Worm (Caenorhabditis elegans) whole organism, young adult: ENCODE data around the gene Y39F10A.1.

ENCODE experiments used
- F37B4.10 ChIP-seq: fragments of 200-800 bp; sonication (Bioruptor generic); IDR thresholded peaks from 2 replicates; pipeline ENCODE4 v1.3.6; 2022; ENCODE audit warnings: missing genetic modification characterization, missing compliant biosample characterization
- F49E8.2 ChIP-seq: sonication (generic microtip); optimal IDR thresholded peaks from 3 replicates; lab custom pipeline; 2017; ENCODE audit warnings: missing genetic modification characterization, mild to moderate bottlenecking, missing compliant biosample characterization, antibody characterized with exemption, moderate library complexity; ENCODE audit not compliant: insufficient read depth
- ama-1 ChIP-seq, 3 experiments: fragments of 150-350 bp in 1 of 3; sonication (generic microtip) in 2 of 3; optimal IDR thresholded peaks; 2 replicates each; lab custom pipeline; 2014 to 2018; ENCODE audit warnings: missing biosample characterization in 2 of 3, missing genetic modification characterization in 2 of 3, missing genetic modification reagents in 2 of 3
- attf-5 ChIP-seq: fragments of 200-800 bp; sonication (Bioruptor generic); optimal IDR thresholded peaks from 2 replicates; lab custom pipeline; 2018; ENCODE audit warnings: mild to moderate bottlenecking, missing genetic modification characterization, missing compliant biosample characterization
- bed-2 ChIP-seq: fragments of 200-800 bp; sonication (Bioruptor generic); IDR thresholded peaks from 2 replicates; pipeline ENCODE4 v1.3.6; 2022; ENCODE audit warnings: missing genetic modification reagents, missing genetic modification characterization, missing compliant biosample characterization
- lag-1 ChIP-seq: fragments of 200-800 bp; sonication (Bioruptor generic); IDR thresholded peaks from 2 replicates; pipeline ENCODE4 v1.3.6; 2022; ENCODE audit warnings: missing genetic modification reagents, missing genetic modification characterization, missing compliant biosample characterization
- lsl-1 ChIP-seq: fragments of 200-800 bp; sonication (Bioruptor generic); optimal IDR thresholded peaks from 2 replicates; lab custom pipeline; 2018; ENCODE audit warnings: mild to moderate bottlenecking, missing genetic modification characterization, moderate library complexity, missing compliant biosample characterization
- madf-10 ChIP-seq: sonication (generic microtip); optimal IDR thresholded peaks from 2 replicates; lab custom pipeline; 2016; ENCODE audit warnings: mild to moderate bottlenecking, missing genetic modification characterization, missing compliant biosample characterization
- rcor-1 ChIP-seq: fragments of 200-800 bp; sonication (Bioruptor generic); IDR thresholded peaks from 2 replicates; pipeline ENCODE4 v1.3.6; 2022; ENCODE audit warnings: missing genetic modification reagents, missing genetic modification characterization, missing compliant biosample characterization
- snpc-4 ChIP-seq, 5 experiments: fragments of 150-350 bp in 1 of 5; sonication (generic microtip) in 4 of 5; optimal IDR thresholded peaks; 2 replicates each; lab custom pipeline; 2014 to 2018; ENCODE audit warnings: missing genetic modification characterization in 5 of 5, missing biosample characterization in 3 of 5, antibody characterized with exemption in 2 of 5, mild to moderate bottlenecking in 2 of 5, missing compliant biosample characterization in 2 of 5, missing genotype in 2 of 5, moderate library complexity in 2 of 5, missing genetic modification reagents in 1 of 5

- TF ChIP-seq lag-1 (no peak), lsl-1 (GFP tag; lab: Kevin White, UChicago) (no peak), bed-2 (GFP tag; lab: Robert Waterston, UW) (no peak), snpc-4 (GFP tag; optimal IDR thresholded peaks at IDR 0.05; lab: Kevin White, UChicago) (no peak), snpc-4 (tag; optimal IDR thresholded peaks at IDR 0.05; lab: Kevin White, UChicago) (no peak), attf-5 (GFP tag; lab: Kevin White, UChicago) (no peak), F49E8.2 (tag; lab: Kevin White, UChicago) (no peak), F37B4.10 (GFP tag; lab: Robert Waterston, UW) (no peak), madf-10 (tag; lab: Kevin White, UChicago) (no peak), ama-1 (optimal IDR thresholded peaks at IDR 0.05; lab: Kevin White, UChicago) (no peak), ama-1 (GFP tag; optimal IDR thresholded peaks at IDR 0.05; lab: Kevin White, UChicago) (no peak), rcor-1 (GFP tag; lab: Robert Waterston, UW) (no peak)
Observed at ce11 chrII:765219-765618, 9.9 kb upstream of the Y39F10A.1 start, which contains the start of gene C08G5.7.
